Worm (Caenorhabditis elegans) whole organism, L1 larva: ENCODE measurements around the gene C45B11.2.

Source experiments
- C34B4.2 ChIP-seq: sonication (generic microtip); optimal IDR thresholded peaks from 2 replicates; lab custom pipeline; 2017; ENCODE audit warnings: mild to moderate bottlenecking, missing genetic modification characterization, missing compliant biosample characterization
- alr-1 ChIP-seq: fragments of 200-800 bp; sonication (Bioruptor generic); optimal IDR thresholded peaks from 2 replicates; lab custom pipeline; 2018; ENCODE audit warnings: borderline replicate concordance, mild to moderate bottlenecking, missing genetic modification characterization, missing compliant biosample characterization
- blmp-1 ChIP-seq: fragments of 150-350 bp; optimal IDR thresholded peaks from 2 replicates; lab custom pipeline; 2014; ENCODE audit warnings: missing biosample characterization, missing genetic modification characterization
- ceh-88 ChIP-seq: fragments of 200-800 bp; sonication (Bioruptor generic); IDR thresholded peaks from 2 replicates; pipeline ENCODE4 v1.3.6; 2022; ENCODE audit warnings: missing genetic modification characterization, missing compliant biosample characterization
- dsc-1 ChIP-seq: sonication (generic microtip); optimal IDR thresholded peaks from 2 replicates; lab custom pipeline; 2016; ENCODE audit warnings: mild to moderate bottlenecking, missing genetic modification characterization, missing compliant biosample characterization
- efl-1 ChIP-seq, 4 experiments: fragments of 150-350 bp; optimal IDR thresholded peaks in 3 of 4; peaks in 1 of 4; 1 replicate in 1 of 4; 2 replicates in 3 of 4; lab custom pipeline; 2014; ENCODE audit warnings: missing biosample characterization in 2 of 4, missing genetic modification characterization in 2 of 4, missing genetic modification reagents in 2 of 4
- efl-3 ChIP-seq: fragments of 200-800 bp; sonication (Bioruptor generic); optimal IDR thresholded peaks from 2 replicates; lab custom pipeline; 2018; ENCODE audit warnings: mild to moderate bottlenecking, missing genetic modification characterization, missing compliant biosample characterization
- egl-13 ChIP-seq: sonication (generic microtip); optimal IDR thresholded peaks from 2 replicates; lab custom pipeline; 2016; ENCODE audit warnings: missing genotype, missing genetic modification reagents, missing genetic modification characterization, missing compliant biosample characterization
- elt-2 ChIP-seq: sonication (generic microtip); optimal IDR thresholded peaks from 2 replicates; lab custom pipeline; 2016; ENCODE audit warnings: missing genetic modification characterization, mild to moderate bottlenecking, inconsistent platforms, missing compliant biosample characterization, missing genetic modification reagents
- elt-3 ChIP-seq, 6 experiments: fragments of 150-350 bp in 1 of 6; sonication (generic microtip); optimal IDR thresholded peaks; 2 replicates each; lab custom pipeline; 2017 to 2018; ENCODE audit warnings: missing biosample characterization in 6 of 6, missing genetic modification characterization in 6 of 6, inconsistent platforms in 1 of 6
- fkh-10 ChIP-seq: sonication (generic microtip); optimal IDR thresholded peaks from 2 replicates; lab custom pipeline; 2017; ENCODE audit warnings: missing biosample characterization, missing genetic modification reagents, missing genetic modification characterization
- fkh-8 ChIP-seq: sonication (generic microtip); optimal IDR thresholded peaks from 2 replicates; lab custom pipeline; 2016; ENCODE audit warnings: mild to moderate bottlenecking, missing genetic modification characterization, missing compliant biosample characterization
- fos-1 ChIP-seq: fragments of 150-350 bp; optimal IDR thresholded peaks from 2 replicates; lab custom pipeline; 2014; ENCODE audit warnings: missing biosample characterization, missing genetic modification characterization
- grh-1 ChIP-seq: fragments of 200-800 bp; sonication (Bioruptor generic); IDR thresholded peaks from 2 replicates; pipeline ENCODE4 v1.3.6; 2022; ENCODE audit warnings: missing genetic modification reagents, missing genetic modification characterization, missing compliant biosample characterization
- hpl-2 ChIP-seq: fragments of 150-350 bp; optimal IDR thresholded peaks from 2 replicates; lab custom pipeline; 2014; ENCODE audit warnings: missing biosample characterization, missing genetic modification reagents, missing genetic modification characterization
- jun-1 ChIP-seq: fragments of 150-350 bp; optimal IDR thresholded peaks from 2 replicates; lab custom pipeline; 2014; ENCODE audit warnings: missing biosample characterization, missing genetic modification reagents, missing genetic modification characterization
- lin-14 ChIP-seq: fragments of 200-800 bp; sonication (Bioruptor generic); optimal IDR thresholded peaks from 2 replicates; lab custom pipeline; 2018; ENCODE audit warnings: mild to moderate bottlenecking, missing genetic modification characterization, moderate library complexity, missing compliant biosample characterization
- lin-15B ChIP-seq: fragments of 150-350 bp; sonication (generic microtip); optimal IDR thresholded peaks from 3 replicates; lab custom pipeline; 2014; ENCODE audit warnings: missing biosample characterization, missing genetic modification characterization
- nhr-12 ChIP-seq: sonication (generic microtip); optimal IDR thresholded peaks from 2 replicates; lab custom pipeline; 2017; ENCODE audit warnings: missing biosample characterization, missing genetic modification characterization
- nhr-47 ChIP-seq: sonication (generic microtip); optimal IDR thresholded peaks from 2 replicates; lab custom pipeline; 2016; ENCODE audit warnings: mild to moderate bottlenecking, missing genetic modification characterization, moderate library complexity, missing compliant biosample characterization
- nhr-71 ChIP-seq: sonication (generic microtip); optimal IDR thresholded peaks from 2 replicates; lab custom pipeline; 2016; ENCODE audit warnings: mild to moderate bottlenecking, missing genetic modification characterization, moderate library complexity, missing compliant biosample characterization
- nhr-85 ChIP-seq: sonication (generic microtip); peaks from one replicate; lab custom pipeline; 2016; ENCODE audit warnings: missing genetic modification characterization, inconsistent platforms, missing compliant biosample characterization
- skn-1 ChIP-seq: fragments of 150-350 bp; optimal IDR thresholded peaks from 2 replicates; lab custom pipeline; 2014; ENCODE audit warnings: missing biosample characterization, missing genetic modification characterization
- snpc-4 ChIP-seq: fragments of 150-350 bp; optimal IDR thresholded peaks from 2 replicates; lab custom pipeline; 2014; ENCODE audit warnings: missing biosample characterization, missing genetic modification characterization
- snu-23 ChIP-seq: sonication (generic microtip); optimal IDR thresholded peaks from 2 replicates; lab custom pipeline; 2016; ENCODE audit warnings: missing genetic modification characterization, missing compliant biosample characterization
- sox-4 ChIP-seq: sonication (generic microtip); optimal IDR thresholded peaks from 2 replicates; lab custom pipeline; 2016; ENCODE audit warnings: missing genetic modification characterization, missing compliant biosample characterization
- tbx-2 ChIP-seq: sonication (generic microtip); optimal IDR thresholded peaks from 2 replicates; lab custom pipeline; 2016; ENCODE audit warnings: missing genetic modification characterization, missing compliant biosample characterization
- tlp-1 ChIP-seq: fragments of 150-350 bp; optimal IDR thresholded peaks from 2 replicates; lab custom pipeline; 2014; ENCODE audit warnings: missing biosample characterization, missing genetic modification characterization
- unc-62 ChIP-seq: fragments of 150-350 bp; optimal IDR thresholded peaks from 2 replicates; lab custom pipeline; 2014; ENCODE audit warnings: missing biosample characterization, missing genetic modification reagents, missing genetic modification characterization
- unc-98 ChIP-seq: fragments of 200-800 bp; sonication (Bioruptor generic); IDR thresholded peaks from 2 replicates; pipeline ENCODE4 v1.3.6; 2022; ENCODE audit warnings: missing genetic modification characterization, missing compliant biosample characterization
- zag-1 ChIP-seq: fragments of 150-350 bp; optimal IDR thresholded peaks from 2 replicates; lab custom pipeline; 2014; ENCODE audit warnings: missing biosample characterization, missing genetic modification characterization

The C45B11.2 gene

DNA sequence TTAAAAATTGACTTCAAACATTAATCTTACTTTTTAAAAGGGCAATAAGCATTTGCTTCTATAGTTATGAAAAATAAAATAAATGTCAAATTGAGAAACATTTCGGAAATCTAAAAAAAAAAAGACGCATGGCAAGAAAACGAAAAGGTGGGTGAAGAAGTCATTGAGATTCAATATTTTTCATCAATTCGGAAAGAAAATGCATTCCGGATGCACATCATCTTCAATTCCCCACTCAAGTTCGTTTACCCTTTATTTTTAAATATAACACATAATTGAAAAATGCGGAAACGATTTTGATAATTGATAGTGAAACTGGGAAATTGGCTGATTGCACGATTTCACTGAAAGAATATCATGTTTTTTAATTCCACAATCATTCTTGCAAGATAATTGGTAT is 40.1 kb upstream of the C45B11.2 start, which contains the start of gene F53B7.4:
Gene F53B7.4, minus strand, starts transcription at position 101 of the 400 bp plus-strand sequence.
- TF ChIP-seq grh-1 (GFP tag; lab: Robert Waterston, UW): no peak
- TF ChIP-seq nhr-12 (tag; lab: Kevin White, UChicago): no peak
- no peak for TF ChIP-seq tlp-1 (tag; lab: Kevin White, UChicago)
- TF ChIP-seq fos-1 (tag; lab: Kevin White, UChicago): no peak
- TF ChIP-seq lin-15B (tag; lab: Kevin White, UChicago): no peak
- TF ChIP-seq fkh-10: no peak
- no peak for TF ChIP-seq ceh-88
- TF ChIP-seq nhr-85 (tag; lab: Kevin White, UChicago): no peak
- TF ChIP-seq alr-1 (tag; lab: Kevin White, UChicago): no peak
- TF ChIP-seq hpl-2 (GFP tag; lab: Kevin White, UChicago): no peak

DNA sequence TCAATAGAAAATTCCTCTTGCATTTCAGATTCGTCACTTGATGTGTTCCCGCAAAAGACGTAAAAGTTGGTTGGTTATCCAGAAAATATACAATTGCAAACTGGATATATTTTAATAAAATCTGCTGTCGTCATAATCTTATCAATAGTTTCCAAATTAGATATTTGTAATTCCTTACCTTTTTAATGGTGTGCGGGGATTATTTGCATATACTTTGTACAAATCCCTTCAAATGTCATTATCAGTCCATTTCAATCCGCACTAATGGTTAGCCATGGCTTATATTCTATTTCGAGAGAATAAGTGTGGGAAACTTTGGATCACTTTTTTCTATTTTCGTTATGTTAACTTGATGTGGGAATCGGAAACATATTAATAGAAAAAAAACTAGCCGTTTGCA is 38.4 kb upstream of the C45B11.2 start:
- TF ChIP-seq dsc-1 (tag; lab: Kevin White, UChicago): peak; percentile 92
- peak; percentile 12 for TF ChIP-seq nhr-47 (tag; lab: Kevin White, UChicago)
- TF ChIP-seq snu-23 (GFP tag; lab: Kevin White, UChicago): no peak

DNA sequence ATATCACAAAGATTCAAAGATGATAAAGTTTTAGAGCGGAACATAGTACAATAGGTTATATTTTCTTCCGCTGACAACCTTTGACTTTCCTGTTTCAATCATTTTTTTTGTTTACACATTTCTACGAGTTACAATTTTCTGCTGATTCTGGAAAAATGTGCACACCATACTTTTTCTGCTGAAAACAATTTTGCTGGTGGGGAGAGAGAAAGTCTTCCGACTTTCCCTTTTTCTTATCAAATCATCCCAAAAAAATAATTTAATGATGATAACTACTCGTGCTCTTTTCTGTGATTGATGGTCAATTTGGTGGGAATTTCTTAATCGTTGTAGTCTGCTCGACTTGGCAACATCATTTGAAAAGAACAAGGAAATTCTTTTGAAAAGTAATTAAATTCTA is 34.9 kb upstream of the C45B11.2 start:
- TF ChIP-seq elt-2 (tag; lab: Kevin White, UChicago): peak; percentile 62
- peak; percentile 5 for TF ChIP-seq blmp-1 (tag; lab: Kevin White, UChicago)
- no peak for TF ChIP-seq jun-1

DNA sequence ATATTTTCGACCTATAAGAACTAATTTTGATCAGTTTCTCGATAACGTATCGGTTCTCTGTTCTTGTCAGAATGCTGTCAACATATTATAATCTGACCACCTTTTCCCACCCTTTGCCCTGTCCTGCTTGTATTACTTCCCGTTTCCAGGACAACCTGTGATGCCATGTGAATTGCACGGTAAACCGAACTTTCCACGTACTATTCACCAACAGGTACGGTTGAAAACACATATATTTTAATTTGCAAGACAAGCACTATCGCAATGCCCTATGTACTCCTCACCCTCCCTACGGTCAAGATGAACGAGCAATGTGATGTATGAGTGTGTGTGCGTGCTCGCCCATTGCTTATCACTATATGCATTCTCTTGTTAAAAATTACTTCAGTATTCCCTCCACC is 33.4 kb upstream of the C45B11.2 start:
- TF ChIP-seq C34B4.2 (tag; lab: Kevin White, UChicago) (no peak), elt-2 (tag; lab: Kevin White, UChicago) (peak; percentile 71), skn-1 (no peak), jun-1 (peak; percentile 11), grh-1 (GFP tag; lab: Robert Waterston, UW) (no peak), unc-62 (GFP tag; lab: Kevin White, UChicago) (no peak), snpc-4 (tag; lab: Kevin White, UChicago) (no peak), egl-13 (tag; lab: Kevin White, UChicago) (no peak), zag-1 (tag; lab: Kevin White, UChicago) (no peak), efl-1 (optimal IDR thresholded peaks at IDR 0.05; lab: Kevin White, UChicago) (no peak), efl-1 (GFP tag; optimal IDR thresholded peaks at IDR 0.05 in 1 of 2; lab: Kevin White, UChicago) (peak in 1 of 2 experiments; percentile 82)

DNA sequence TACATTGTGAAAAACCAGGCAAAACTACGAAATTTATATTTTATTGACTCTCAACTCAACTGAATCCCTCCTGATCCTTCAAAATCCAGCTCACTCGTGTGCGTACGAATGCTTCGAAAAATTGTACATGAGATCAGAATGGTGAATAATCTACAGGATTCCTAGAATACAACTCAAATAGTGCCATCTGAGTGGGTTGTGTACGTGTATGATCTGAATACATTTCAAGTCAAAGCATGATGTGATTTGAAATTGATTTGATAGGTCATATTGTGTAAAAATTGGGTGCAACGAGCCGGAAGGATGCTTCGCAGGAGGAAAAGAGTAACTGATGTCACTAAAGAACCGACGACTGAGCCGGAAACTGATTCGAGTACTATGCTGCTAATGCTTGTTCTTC is 31.7 kb upstream of the C45B11.2 start:
- TF ChIP-seq fkh-8: peak; percentile 78
- TF ChIP-seq nhr-47 (tag; lab: Kevin White, UChicago): peak; percentile 39
- TF ChIP-seq sox-4 (tag; lab: Kevin White, UChicago): peak; percentile 54
- TF ChIP-seq egl-13 (tag; lab: Kevin White, UChicago): peak; percentile 23
- TF ChIP-seq tbx-2: no peak
- peak; percentile 4 for TF ChIP-seq lin-14
- peak; percentile 32 for TF ChIP-seq nhr-71 (tag; lab: Kevin White, UChicago)
- TF ChIP-seq nhr-85 (tag; lab: Kevin White, UChicago): no peak
- TF ChIP-seq jun-1: no peak

DNA sequence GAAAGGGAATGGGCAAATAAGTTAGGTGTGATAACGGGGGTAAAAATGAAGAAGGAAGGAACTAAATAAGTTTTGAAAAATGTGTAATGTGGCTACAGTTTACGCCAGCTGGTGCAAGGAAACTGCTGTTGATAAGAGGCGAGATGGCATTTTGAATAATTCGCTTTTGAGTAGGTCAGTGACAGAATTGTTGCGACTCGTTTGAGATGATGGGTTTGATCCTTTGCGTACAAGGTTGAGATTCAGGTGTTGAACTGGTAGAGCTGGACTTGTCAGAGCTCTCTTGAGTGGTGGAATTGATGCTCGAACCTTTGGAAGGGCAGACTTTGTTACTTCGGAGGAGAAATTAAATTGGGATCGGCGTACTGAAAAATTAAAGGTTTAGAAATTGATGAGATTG is 30.7 kb upstream of the C45B11.2 start:
- TF ChIP-seq blmp-1 (tag; lab: Kevin White, UChicago) (no peak), unc-98 (GFP tag; lab: Robert Waterston, UW) (no peak), efl-3 (no peak), efl-1 (optimal IDR thresholded peaks at IDR 0.05; lab: Kevin White, UChicago) (no peak), efl-1 (GFP tag; optimal IDR thresholded peaks at IDR 0.05 in 1 of 2; lab: Kevin White, UChicago) (peak in 1 of 2 experiments; percentile 90), elt-3 (tag; optimal IDR thresholded peaks at IDR 0.05; lab: Kevin White, UChicago) (no peak)
